Worm (Caenorhabditis elegans): ENCODE measurements around the gene ins-35.

The ins-35 gene

ce11 chrV:20374484-20374883, 852 bp upstream of the ins-35 start:
- TF ChIP-seq M03D4.4 (tag; optimal IDR thresholded peaks at IDR 0.05) (no peak), unc-39 (tag; optimal IDR thresholded peaks at IDR 0.05) (no peak), ceh-43 (GFP tag; optimal IDR thresholded peaks at IDR 0.05) (no peak), sptf-1 (tag; optimal IDR thresholded peaks at IDR 0.05) (no peak), bed-3 (GFP tag; optimal IDR thresholded peaks at IDR 0.05) (no peak), flh-1 (GFP tag; optimal IDR thresholded peaks at IDR 0.05) (no peak), ceh-83 (GFP tag; optimal IDR thresholded peaks at IDR 0.05) (no peak), tbx-8 (GFP tag; optimal IDR thresholded peaks at IDR 0.05) (no peak), cnd-1 (tag; optimal IDR thresholded peaks at IDR 0.05) (no peak), nhr-76 (tag; optimal IDR thresholded peaks at IDR 0.05) (no peak), nhr-12 (tag; optimal IDR thresholded peaks at IDR 0.05) (no peak), ceh-39 (tag; optimal IDR thresholded peaks at IDR 0.05) (no peak), nhr-2 (tag; optimal IDR thresholded peaks at IDR 0.05) (no peak)

ce11 chrV:20376070-20376469, 734 bp downstream of the ins-35 start:
- TF ChIP-seq bed-3 (GFP tag; optimal IDR thresholded peaks at IDR 0.05) (no peak), pha-4 (tag; optimal IDR thresholded peaks at IDR 0.05) (no peak), hlh-1 (tag; optimal IDR thresholded peaks at IDR 0.05) (no peak), M03D4.4 (tag; optimal IDR thresholded peaks at IDR 0.05) (no peak), unc-62 (GFP tag; optimal IDR thresholded peaks at IDR 0.05) (no peak), flh-1 (GFP tag; optimal IDR thresholded peaks at IDR 0.05) (no peak), elt-1 (tag; optimal IDR thresholded peaks at IDR 0.05; ENCODE audit: borderline replicate concordance, insufficient read depth) (no peak), ceh-83 (GFP tag; optimal IDR thresholded peaks at IDR 0.05) (no peak), nhr-237 (tag; optimal IDR thresholded peaks at IDR 0.05) (no peak)

ce11 chrV:20380320-20380719, 5.0 kb downstream of the ins-35 start, which contains the start of gene K02E2.6:
K02E2.6 (plus strand) TSS chrV:20380561.
- TF ChIP-seq mep-1 (tag; optimal IDR thresholded peaks at IDR 0.05) (peak; percentile 11), tbx-8 (GFP tag; optimal IDR thresholded peaks at IDR 0.05) (no peak)

DNA sequence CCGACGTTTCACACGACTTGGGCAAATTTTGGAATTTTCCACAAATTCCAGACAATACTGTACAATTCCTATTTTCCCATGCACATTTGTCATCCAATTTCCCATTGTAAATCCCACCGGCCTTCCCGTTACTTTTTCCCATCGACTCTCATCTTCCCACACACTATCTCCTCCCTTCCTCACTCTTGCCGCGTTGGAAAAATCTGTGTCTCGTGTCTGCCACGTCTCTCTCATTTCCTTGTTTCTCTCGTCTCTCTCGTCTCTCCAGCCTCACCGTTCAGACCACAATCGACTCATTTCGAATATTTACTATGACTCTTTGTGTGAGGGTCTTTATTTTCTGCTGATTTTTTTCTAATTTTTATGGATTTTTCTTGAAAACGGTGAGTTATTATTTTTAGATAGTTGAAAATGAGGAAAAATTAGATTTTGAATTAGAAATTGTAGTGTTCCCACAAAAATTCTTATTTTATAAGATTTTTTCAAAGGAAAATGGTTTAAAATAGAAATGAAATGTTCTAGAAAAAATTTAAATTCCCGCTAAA, 7.8 kb downstream of the ins-35 start, which contains the start of gene K02E2.11:
Gene K02E2.11, plus strand, starts transcription at position 251 of the 545 bp plus-strand sequence.
- TF ChIP-seq tbx-8 (GFP tag; optimal IDR thresholded peaks at IDR 0.05): no peak
- no peak for TF ChIP-seq ceh-43 (GFP tag; optimal IDR thresholded peaks at IDR 0.05)
- TF ChIP-seq ceh-83 (GFP tag; optimal IDR thresholded peaks at IDR 0.05): no peak
- TF ChIP-seq ham-2 (GFP tag; optimal IDR thresholded peaks at IDR 0.05): no peak
- TF ChIP-seq cnd-1 (tag; optimal IDR thresholded peaks at IDR 0.05): no peak
- peak; percentile 13 for TF ChIP-seq lin-13 (tag; optimal IDR thresholded peaks at IDR 0.05)
- TF ChIP-seq lin-32 (GFP tag; optimal IDR thresholded peaks at IDR 0.05): no peak
- TF ChIP-seq nhr-2 (tag; optimal IDR thresholded peaks at IDR 0.05): no peak
- peak; percentile 58 for TF ChIP-seq hlh-1 (tag; optimal IDR thresholded peaks at IDR 0.05)
- TF ChIP-seq lsy-2 (tag; optimal IDR thresholded peaks at IDR 0.05): no peak
- TF ChIP-seq blmp-1 (tag; optimal IDR thresholded peaks at IDR 0.05): no peak
- TF ChIP-seq nhr-28 (tag; optimal IDR thresholded peaks at IDR 0.05): no peak
- no peak for TF ChIP-seq ztf-11 (tag; optimal IDR thresholded peaks at IDR 0.05)
- TF ChIP-seq pha-4 (tag; optimal IDR thresholded peaks at IDR 0.05): peak; percentile 46
- no peak for TF ChIP-seq sptf-1 (tag; optimal IDR thresholded peaks at IDR 0.05)
- peak; percentile 49 for TF ChIP-seq drap-1 (GFP tag; optimal IDR thresholded peaks at IDR 0.05)
- no peak for TF ChIP-seq snpc-4 (tag; optimal IDR thresholded peaks at IDR 0.05)
- TF ChIP-seq nhr-12 (tag; optimal IDR thresholded peaks at IDR 0.05): no peak
- no peak for TF ChIP-seq flh-1 (GFP tag; optimal IDR thresholded peaks at IDR 0.05)
- no peak for TF ChIP-seq nhr-76 (tag; optimal IDR thresholded peaks at IDR 0.05)
- TF ChIP-seq unc-39 (tag; optimal IDR thresholded peaks at IDR 0.05): no peak
- TF ChIP-seq unc-120 (tag; optimal IDR thresholded peaks at IDR 0.05; ENCODE audit: poor library complexity, severe bottlenecking): no peak
- no peak for TF ChIP-seq elt-1 (tag; optimal IDR thresholded peaks at IDR 0.05; ENCODE audit: borderline replicate concordance, insufficient read depth)
- TF ChIP-seq bed-3 (GFP tag; optimal IDR thresholded peaks at IDR 0.05): no peak
- peak; percentile 37 for TF ChIP-seq unc-62 (GFP tag; optimal IDR thresholded peaks at IDR 0.05)
- TF ChIP-seq zip-8 (tag; optimal IDR thresholded peaks at IDR 0.05): no peak
- TF ChIP-seq ceh-39 (tag; optimal IDR thresholded peaks at IDR 0.05): peak; percentile 53
- TF ChIP-seq mls-2 (tag; optimal IDR thresholded peaks at IDR 0.05): no peak
- TF ChIP-seq nhr-237 (tag; optimal IDR thresholded peaks at IDR 0.05): peak; percentile 0
- no peak for TF ChIP-seq mab-5 (tag; optimal IDR thresholded peaks at IDR 0.05)
- no peak for TF ChIP-seq elt-3 (tag; optimal IDR thresholded peaks at IDR 0.05)
- TF ChIP-seq sem-2 (GFP tag; optimal IDR thresholded peaks at IDR 0.05): no peak
- TF ChIP-seq mep-1 (tag; optimal IDR thresholded peaks at IDR 0.05): no peak
- TF ChIP-seq M03D4.4 (tag; optimal IDR thresholded peaks at IDR 0.05): no peak
- TF ChIP-seq ces-1 (GFP tag; optimal IDR thresholded peaks at IDR 0.05): peak; percentile 42

All from whole organism, mixed stage, embryonic.